Worm (Caenorhabditis elegans) whole organism, L4/young adult: ENCODE results near the gene pck-3.

ENCODE experiments used
- W03F9.2 ChIP-seq: fragments of 150-350 bp; optimal IDR thresholded peaks from 2 replicates; lab custom pipeline; 2014; ENCODE audit warnings: missing biosample characterization, missing genetic modification characterization
- him-1 ChIP-seq: sonication (generic microtip); optimal IDR thresholded peaks from 2 replicates; lab custom pipeline; 2016; ENCODE audit warnings: missing genotype, missing genetic modification reagents, missing genetic modification characterization, missing compliant biosample characterization

ce11 chrIV:5850765-5851377, 45.6 kb upstream of the pck-3 start:
- TF ChIP-seq him-1 (no peak), W03F9.2 (tag; lab: Kevin White, UChicago) (no peak)
